Worm (Caenorhabditis elegans) whole organism, young adult: Measurements from ENCODE around the gene T04C12.9.

Experiments
- B0035.1 ChIP-seq: sonication (generic microtip); optimal IDR thresholded peaks from 2 replicates; lab custom pipeline; 2016; ENCODE audit warnings: missing genetic modification characterization, mild to moderate bottlenecking, missing compliant biosample characterization, missing genotype, missing genetic modification reagents
- C06A6.2 ChIP-seq: fragments of 200-800 bp; sonication (Bioruptor generic); conservative IDR thresholded peaks from 2 replicates; pipeline ENCODE4 v1.3.6; 2022; ENCODE audit warnings: missing genetic modification characterization, missing compliant biosample characterization
- C17E4.6 ChIP-seq: fragments of 200-800 bp; sonication (Bioruptor generic); IDR thresholded peaks from 2 replicates; pipeline ENCODE4 v1.3.6; 2022; ENCODE audit warnings: missing genetic modification reagents, missing genetic modification characterization, missing compliant biosample characterization
- D2030.7 ChIP-seq: fragments of 200-800 bp; sonication (Bioruptor generic); IDR thresholded peaks from 2 replicates; pipeline ENCODE4 v1.3.6; 2022; ENCODE audit warnings: missing genetic modification reagents, missing genetic modification characterization, missing compliant biosample characterization
- F10E7.11 ChIP-seq: sonication (generic microtip); optimal IDR thresholded peaks from 2 replicates; lab custom pipeline; 2017; ENCODE audit warnings: mild to moderate bottlenecking, missing genetic modification characterization, moderate library complexity, missing compliant biosample characterization
- F22D6.2 ChIP-seq: sonication (generic microtip); optimal IDR thresholded peaks from 2 replicates; lab custom pipeline; 2016; ENCODE audit warnings: mild to moderate bottlenecking, missing genetic modification characterization, missing compliant biosample characterization
- F33H1.4 ChIP-seq: fragments of 200-800 bp; sonication (Bioruptor generic); IDR thresholded peaks from 2 replicates; pipeline ENCODE4 v1.3.6; 2022; ENCODE audit warnings: missing genetic modification reagents, missing genetic modification characterization, missing compliant biosample characterization
- F49E8.2 ChIP-seq: sonication (generic microtip); optimal IDR thresholded peaks from 3 replicates; lab custom pipeline; 2017; ENCODE audit warnings: missing genetic modification characterization, mild to moderate bottlenecking, missing compliant biosample characterization, antibody characterized with exemption, moderate library complexity; ENCODE audit not compliant: insufficient read depth
- F57A8.1 ChIP-seq: fragments of 200-800 bp; sonication (Bioruptor generic); optimal IDR thresholded peaks from 2 replicates; lab custom pipeline; 2018; ENCODE audit warnings: mild to moderate bottlenecking, missing genetic modification characterization, moderate library complexity, missing compliant biosample characterization
- F57C9.4 ChIP-seq: sonication (generic microtip); optimal IDR thresholded peaks from 2 replicates; lab custom pipeline; 2017; ENCODE audit warnings: mild to moderate bottlenecking, missing genetic modification characterization, missing compliant biosample characterization
- T07F8.4 ChIP-seq: sonication (generic microtip); optimal IDR thresholded peaks from 2 replicates; lab custom pipeline; 2016; ENCODE audit warnings: mild to moderate bottlenecking, missing genetic modification characterization, moderate library complexity, missing compliant biosample characterization
- Y79H2A.3 ChIP-seq: fragments of 200-800 bp; sonication (Bioruptor generic); conservative IDR thresholded peaks from 2 replicates; pipeline ENCODE4 v1.3.6; 2022; ENCODE audit warnings: missing genetic modification reagents, missing genetic modification characterization, missing compliant biosample characterization
- Y95B8A.8 ChIP-seq: fragments of 200-800 bp; sonication (Bioruptor generic); IDR thresholded peaks from 2 replicates; pipeline ENCODE4 v1.3.6; 2022; ENCODE audit warnings: missing genetic modification reagents, missing genetic modification characterization, missing compliant biosample characterization
- attf-5 ChIP-seq: fragments of 200-800 bp; sonication (Bioruptor generic); optimal IDR thresholded peaks from 2 replicates; lab custom pipeline; 2018; ENCODE audit warnings: mild to moderate bottlenecking, missing genetic modification characterization, missing compliant biosample characterization
- attf-6 ChIP-seq: fragments of 200-800 bp; sonication (Bioruptor generic); IDR thresholded peaks from 2 replicates; pipeline ENCODE4 v1.3.6; 2022; ENCODE audit warnings: missing genetic modification reagents, missing genetic modification characterization, missing compliant biosample characterization
- bed-1 ChIP-seq: fragments of 200-800 bp; sonication (Bioruptor generic); IDR thresholded peaks from 2 replicates; pipeline ENCODE4 v1.3.6; 2022; ENCODE audit warnings: missing genetic modification reagents, missing genetic modification characterization, missing compliant biosample characterization
- cebp-1 ChIP-seq, 2 experiments: fragments of 200-800 bp in 1 of 2; sonication (Bioruptor generic) in 1 of 2; sonication (generic microtip) in 1 of 2; IDR thresholded peaks in 1 of 2; optimal IDR thresholded peaks in 1 of 2; 2 replicates each; pipeline versions ENCODE4 v1.3.6 to Lab custom; 2017 to 2022; ENCODE audit warnings: missing compliant biosample characterization in 2 of 2, missing genetic modification characterization in 2 of 2, mild to moderate bottlenecking in 1 of 2, missing genetic modification reagents in 1 of 2, moderate library complexity in 1 of 2
- cebp-2 ChIP-seq: fragments of 200-800 bp; sonication (Bioruptor generic); IDR thresholded peaks from 2 replicates; pipeline ENCODE4 v1.3.6; 2022; ENCODE audit warnings: missing genetic modification characterization, missing compliant biosample characterization
- ceh-27 ChIP-seq: fragments of 200-800 bp; sonication (Bioruptor generic); optimal IDR thresholded peaks from 2 replicates; lab custom pipeline; 2018; ENCODE audit warnings: mild to moderate bottlenecking, missing genetic modification characterization, moderate library complexity, missing compliant biosample characterization
- ceh-40 ChIP-seq: fragments of 200-800 bp; sonication (Bioruptor generic); IDR thresholded peaks from 2 replicates; pipeline ENCODE4 v1.3.6; 2022; ENCODE audit warnings: missing genetic modification characterization, missing compliant biosample characterization
- ceh-91 ChIP-seq: fragments of 200-800 bp; sonication (Bioruptor generic); IDR thresholded peaks from 2 replicates; pipeline ENCODE4 v1.3.6; 2022; ENCODE audit warnings: missing genetic modification reagents, missing genetic modification characterization, missing compliant biosample characterization
- egl-18 ChIP-seq: fragments of 200-800 bp; sonication (Bioruptor generic); IDR thresholded peaks from 2 replicates; pipeline ENCODE4 v1.3.6; 2022; ENCODE audit warnings: missing genetic modification reagents, missing genetic modification characterization, missing compliant biosample characterization
- ets-4 ChIP-seq: fragments of 200-800 bp; sonication (Bioruptor generic); optimal IDR thresholded peaks from 2 replicates; lab custom pipeline; 2018; ENCODE audit warnings: mild to moderate bottlenecking, missing genetic modification characterization, missing compliant biosample characterization
- hlh-26 ChIP-seq: fragments of 200-800 bp; sonication (Bioruptor generic); conservative IDR thresholded peaks from 2 replicates; pipeline ENCODE4 v1.3.6; 2022; ENCODE audit warnings: missing genetic modification reagents, missing genetic modification characterization, missing compliant biosample characterization
- hmg-1.2 ChIP-seq: fragments of 200-800 bp; sonication (Bioruptor generic); IDR thresholded peaks from 2 replicates; pipeline ENCODE4 v1.3.6; 2022; ENCODE audit warnings: missing genetic modification reagents, missing genetic modification characterization, missing compliant biosample characterization
- hsf-1 ChIP-seq: fragments of 200-800 bp; sonication (Bioruptor generic); IDR thresholded peaks from 2 replicates; pipeline ENCODE4 v1.3.6; 2022; ENCODE audit warnings: missing genetic modification reagents, missing genetic modification characterization, missing compliant biosample characterization
- lir-1 ChIP-seq: fragments of 200-800 bp; sonication (Bioruptor generic); conservative IDR thresholded peaks from 2 replicates; pipeline ENCODE4 v1.3.6; 2022; ENCODE audit warnings: missing genetic modification reagents, missing genetic modification characterization, missing compliant biosample characterization
- lsl-1 ChIP-seq: fragments of 200-800 bp; sonication (Bioruptor generic); optimal IDR thresholded peaks from 2 replicates; lab custom pipeline; 2018; ENCODE audit warnings: mild to moderate bottlenecking, missing genetic modification characterization, moderate library complexity, missing compliant biosample characterization
- madf-8 ChIP-seq: fragments of 200-800 bp; sonication (Bioruptor generic); conservative IDR thresholded peaks from 2 replicates; pipeline ENCODE4 v1.3.6; 2022; ENCODE audit warnings: missing genetic modification reagents, missing genetic modification characterization, missing compliant biosample characterization
- mes-4 ChIP-seq: sonication (generic microtip); optimal IDR thresholded peaks from 2 replicates; lab custom pipeline; 2016; ENCODE audit warnings: missing genotype, missing genetic modification characterization, missing compliant biosample characterization
- mxl-1 ChIP-seq: sonication (generic microtip); optimal IDR thresholded peaks from 2 replicates; lab custom pipeline; 2016; ENCODE audit warnings: missing genetic modification characterization, missing compliant biosample characterization
- nfya-1 ChIP-seq: sonication (generic microtip); optimal IDR thresholded peaks from 2 replicates; lab custom pipeline; 2017; ENCODE audit warnings: antibody characterized with exemption, missing compliant biosample characterization, missing genetic modification characterization, borderline replicate concordance; ENCODE audit not compliant: insufficient read depth
- nhr-120 ChIP-seq: fragments of 200-800 bp; sonication (Bioruptor generic); IDR thresholded peaks from 2 replicates; pipeline ENCODE4 v1.3.6; 2022; ENCODE audit warnings: missing genetic modification characterization, missing compliant biosample characterization
- nhr-179 ChIP-seq: sonication (generic microtip); optimal IDR thresholded peaks from 2 replicates; lab custom pipeline; 2016; ENCODE audit warnings: mild to moderate bottlenecking, missing genetic modification characterization, missing compliant biosample characterization
- nhr-80 ChIP-seq: sonication (generic microtip); optimal IDR thresholded peaks from 2 replicates; lab custom pipeline; 2016; ENCODE audit warnings: missing genetic modification characterization, missing compliant biosample characterization
- nhr-90 ChIP-seq: sonication (generic microtip); optimal IDR thresholded peaks from 2 replicates; lab custom pipeline; 2016; ENCODE audit warnings: missing genotype, mild to moderate bottlenecking, missing genetic modification characterization, missing compliant biosample characterization
- pbrm-1 ChIP-seq: fragments of 200-800 bp; sonication (Bioruptor generic); IDR thresholded peaks from 2 replicates; pipeline ENCODE4 v1.3.6; 2022; ENCODE audit warnings: missing genetic modification reagents, missing genetic modification characterization, missing compliant biosample characterization
- rcor-1 ChIP-seq: fragments of 200-800 bp; sonication (Bioruptor generic); IDR thresholded peaks from 2 replicates; pipeline ENCODE4 v1.3.6; 2022; ENCODE audit warnings: missing genetic modification reagents, missing genetic modification characterization, missing compliant biosample characterization
- rec-8 ChIP-seq, 2 experiments: sonication (generic microtip); optimal IDR thresholded peaks; 2 replicates each; lab custom pipeline; 2016; ENCODE audit warnings: mild to moderate bottlenecking in 2 of 2, missing genetic modification characterization in 2 of 2, missing genetic modification reagents in 2 of 2, missing genotype in 2 of 2, missing biosample characterization in 1 of 2, missing compliant biosample characterization in 1 of 2, moderate library complexity in 1 of 2
- repo-1 ChIP-seq: sonication (generic microtip); optimal IDR thresholded peaks from 2 replicates; lab custom pipeline; 2017; ENCODE audit warnings: mild to moderate bottlenecking, missing genetic modification characterization, missing compliant biosample characterization
- snpc-4 ChIP-seq, 5 experiments: fragments of 150-350 bp in 1 of 5; sonication (generic microtip) in 4 of 5; optimal IDR thresholded peaks; 2 replicates each; lab custom pipeline; 2014 to 2018; ENCODE audit warnings: missing genetic modification characterization in 5 of 5, missing biosample characterization in 3 of 5, antibody characterized with exemption in 2 of 5, mild to moderate bottlenecking in 2 of 5, missing compliant biosample characterization in 2 of 5, missing genotype in 2 of 5, moderate library complexity in 2 of 5, missing genetic modification reagents in 1 of 5
- somi-1 ChIP-seq: fragments of 200-800 bp; sonication (Bioruptor generic); optimal IDR thresholded peaks from 2 replicates; lab custom pipeline; 2018; ENCODE audit warnings: mild to moderate bottlenecking, missing genetic modification characterization, missing compliant biosample characterization
- ztf-22 ChIP-seq: fragments of 200-800 bp; sonication (Bioruptor generic); optimal IDR thresholded peaks from 2 replicates; lab custom pipeline; 2018; ENCODE audit warnings: mild to moderate bottlenecking, missing genetic modification characterization, moderate library complexity, missing compliant biosample characterization
- ztf-25 ChIP-seq: fragments of 200-800 bp; sonication (Bioruptor generic); IDR thresholded peaks from 2 replicates; pipeline ENCODE4 v1.3.6; 2022; ENCODE audit warnings: missing genetic modification reagents, missing genetic modification characterization, missing compliant biosample characterization
- ztf-28 ChIP-seq: fragments of 200-800 bp; sonication (Bioruptor generic); IDR thresholded peaks from 2 replicates; pipeline ENCODE4 v1.3.6; 2022; ENCODE audit warnings: missing genetic modification reagents, missing genetic modification characterization, missing compliant biosample characterization
- ztf-3 ChIP-seq: fragments of 200-800 bp; sonication (Bioruptor generic); optimal IDR thresholded peaks from 2 replicates; lab custom pipeline; 2018; ENCODE audit warnings: mild to moderate bottlenecking, missing genetic modification characterization, missing compliant biosample characterization

The T04C12.9 gene

ce11 chrV:11078104-11078724 is 15.2 kb upstream of the T04C12.9 start, which contains the start of gene act-2 (continued):
- TF ChIP-seq attf-5 (GFP tag; lab: Kevin White, UChicago) (peak; percentile 62), repo-1 (tag; lab: Kevin White, UChicago) (no peak), C17E4.6 (peak; percentile 76), Y79H2A.3 (GFP tag; lab: Robert Waterston, UW) (0 out of 2 replicates have a peak, but pooled peaks have one; percentile 39), hmg-1.2 (GFP tag; lab: Robert Waterston, UW) (peak; percentile 40; the same call in 1 of the 2 replicates), lir-1 (GFP tag; lab: Robert Waterston, UW) (peak; percentile 59; the same call in 1 of the 2 replicates), D2030.7 (GFP tag; lab: Robert Waterston, UW) (peak; percentile 91), F10E7.11 (tag; lab: Kevin White, UChicago) (no peak), somi-1 (no peak), nhr-80 (tag; lab: Kevin White, UChicago) (peak; percentile 42), cebp-1 (GFP tag; IDR thresholded peaks at IDR 0.05; lab: Robert Waterston, UW) (no peak), cebp-1 (tag; optimal IDR thresholded peaks at IDR 0.05; lab: Kevin White, UChicago) (no peak), snpc-4 (GFP tag; optimal IDR thresholded peaks at IDR 0.05; lab: Kevin White, UChicago) (no peak), snpc-4 (tag; optimal IDR thresholded peaks at IDR 0.05; lab: Kevin White, UChicago) (peak in 3 of 4 experiments; percentile 17 to 56 (median 55)), attf-6 (GFP tag; lab: Robert Waterston, UW) (peak; percentile 52; the same call in 1 of the 2 replicates), F57C9.4 (tag; lab: Kevin White, UChicago) (no peak), nhr-179 (tag; lab: Kevin White, UChicago) (no peak), ztf-25 (GFP tag; lab: Robert Waterston, UW) (no peak), ets-4 (GFP tag; lab: Kevin White, UChicago) (no peak), rcor-1 (GFP tag; lab: Robert Waterston, UW) (peak; percentile 70), F33H1.4 (GFP tag; lab: Robert Waterston, UW) (peak; percentile 69), F49E8.2 (peak; percentile 82), mes-4 (tag; lab: Kevin White, UChicago) (no peak), madf-8 (peak; percentile 84), hlh-26 (GFP tag; lab: Robert Waterston, UW) (no peak), cebp-2 (GFP tag; lab: Robert Waterston, UW) (no peak), bed-1 (GFP tag; lab: Robert Waterston, UW) (no peak), F57A8.1 (GFP tag; lab: Kevin White, UChicago) (no peak), egl-18 (GFP tag; lab: Robert Waterston, UW) (no peak), ceh-27 (GFP tag; lab: Kevin White, UChicago) (peak; percentile 67), ceh-91 (peak; percentile 86), nfya-1 (tag; lab: Kevin White, UChicago) (no peak), ztf-22 (GFP tag; lab: Kevin White, UChicago) (no peak), nhr-90 (tag; lab: Kevin White, UChicago) (no peak), Y95B8A.8 (GFP tag; lab: Robert Waterston, UW) (peak; percentile 74), T07F8.4 (tag; lab: Kevin White, UChicago) (no peak), pbrm-1 (GFP tag; lab: Robert Waterston, UW) (peak; percentile 85), hsf-1 (peak; percentile 99), mxl-1 (no peak), ceh-40 (GFP tag; lab: Robert Waterston, UW) (no peak), B0035.1 (tag; lab: Kevin White, UChicago) (no peak), rec-8 (tag; optimal IDR thresholded peaks at IDR 0.05; lab: Kevin White, UChicago) (no peak), ztf-28 (0 out of 2 replicates have a peak, but pooled peaks have one; percentile 54), C06A6.2 (no peak), nhr-120 (GFP tag; lab: Robert Waterston, UW) (no peak), F22D6.2 (no peak), ztf-3 (GFP tag; lab: Kevin White, UChicago) (no peak), lsl-1 (GFP tag; lab: Kevin White, UChicago) (peak; percentile 55)
